Fruit fly (Drosophila melanogaster) S2 (cell line): ENCODE data around the gene CG10492.

Experiments used
- CG8478 ChIP-seq: fragments of >200 bp; optimal IDR thresholded peaks from 2 replicates; lab custom pipeline; 2018
- CTCF ChIP-seq, 2 experiments: fragments of >200 bp; optimal IDR thresholded peaks; 2 replicates each; lab custom pipeline; 2018

DNA sequence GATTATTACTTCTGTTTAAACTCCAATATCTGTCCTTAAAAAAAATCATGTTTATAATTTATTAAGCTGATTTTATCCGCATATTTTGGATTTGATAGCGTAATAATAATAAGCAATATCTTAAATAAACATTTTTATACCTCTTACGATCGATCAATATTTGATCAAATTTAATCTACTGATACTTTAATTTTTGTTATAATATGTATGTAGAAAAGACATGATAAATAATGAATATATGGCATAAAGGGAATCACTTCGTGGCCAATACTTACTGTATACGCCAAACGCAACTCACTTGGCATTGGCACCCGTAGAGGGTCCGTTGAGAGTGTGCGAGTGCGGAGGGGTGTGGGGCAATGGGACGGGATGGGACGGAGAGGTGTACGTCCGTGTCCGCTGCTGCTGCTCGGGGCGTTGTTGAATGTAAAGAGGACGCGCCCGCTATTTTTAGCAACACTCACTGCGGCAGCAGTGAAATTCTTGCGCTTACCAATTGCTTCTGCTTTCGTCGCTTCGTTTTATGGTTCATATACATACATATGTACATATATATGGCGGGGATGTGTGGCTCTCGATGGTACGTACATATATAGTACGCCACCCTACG, 17.7 kb upstream of the CG10492 start:
- TF ChIP-seq CTCF (optimal IDR thresholded peaks at IDR 0.05; lab: Kevin White, UChicago) (no peak), CG8478 (no peak)
